Fruit fly (Drosophila melanogaster): Measurements from ENCODE around the gene CG32071.

DNA sequence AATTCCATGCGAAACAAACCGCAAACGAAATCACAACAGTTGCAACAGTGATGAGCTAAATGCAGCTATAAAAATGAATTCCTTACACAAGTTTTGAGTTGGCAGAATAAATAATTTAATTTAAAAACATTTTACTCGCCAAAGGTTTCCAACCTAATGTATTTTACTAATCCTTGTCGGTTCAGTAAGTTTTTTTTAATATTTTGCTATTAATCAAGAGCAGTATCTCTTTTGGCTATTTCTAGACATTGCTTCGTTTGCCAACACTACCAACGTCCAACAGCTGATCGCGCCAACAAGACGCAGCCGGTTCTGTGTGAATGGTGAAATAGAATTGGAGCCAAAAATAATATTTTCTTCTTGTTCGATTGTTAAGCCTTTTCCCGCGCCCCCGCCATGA lies 39.0 kb downstream of the CG32071 start, which contains the start of the genes CG32075, CG45101 and SuUR:
- TF ChIP-seq kay (GFP tag; ENCODE audit: borderline replicate concordance) (no peak), cnc (optimal IDR thresholded peaks at IDR 0.05) (no peak), ovo (GFP tag; optimal IDR thresholded peaks at IDR 0.05) (peak; percentile 59), cic (GFP tag; optimal IDR thresholded peaks at IDR 0.05) (no peak), pad (GFP tag; optimal IDR thresholded peaks at IDR 0.05) (peak; percentile 80), Crg-1 (GFP tag; optimal IDR thresholded peaks at IDR 0.05) (peak; percentile 92), CG7045 (GFP tag; optimal IDR thresholded peaks at IDR 0.05) (peak; percentile 71), tj (GFP tag; optimal IDR thresholded peaks at IDR 0.05) (peak; percentile 71), Hr96 (GFP tag; optimal IDR thresholded peaks at IDR 0.05) (no peak), CG5204 (GFP tag; optimal IDR thresholded peaks at IDR 0.05) (no peak), bab1 (GFP tag; optimal IDR thresholded peaks at IDR 0.05) (peak; percentile 90), CG14711 (tag; optimal IDR thresholded peaks at IDR 0.05) (peak; percentile 76)

Data from whole organism, adult.